Worm (Caenorhabditis elegans) whole organism, young adult: ENCODE data around the gene K02F6.5.
"Not testable (repeated sequence)": the region's sequence is repeated elsewhere in the genome, so short reads cannot be mapped to it uniquely, and the experiment has no call there.

Experiments
- F37B4.10 ChIP-seq: fragments of 200-800 bp; sonication (Bioruptor generic); IDR thresholded peaks from 2 replicates; pipeline ENCODE4 v1.3.6; 2022; ENCODE audit warnings: missing genetic modification characterization, missing compliant biosample characterization
- K11D2.4 ChIP-seq: fragments of 200-800 bp; sonication (Bioruptor generic); IDR thresholded peaks from 2 replicates; pipeline ENCODE4 v1.3.6; 2022; ENCODE audit warnings: missing genetic modification reagents, missing genetic modification characterization, missing compliant biosample characterization
- K12H6.12 ChIP-seq: fragments of 200-800 bp; sonication (Bioruptor generic); optimal IDR thresholded peaks from 2 replicates; lab custom pipeline; 2018; ENCODE audit warnings: mild to moderate bottlenecking, missing genetic modification characterization, missing compliant biosample characterization
- ama-1 ChIP-seq, 3 experiments: fragments of 150-350 bp in 1 of 3; sonication (generic microtip) in 2 of 3; optimal IDR thresholded peaks; 2 replicates each; lab custom pipeline; 2014 to 2018; ENCODE audit warnings: missing biosample characterization in 2 of 3, missing genetic modification characterization in 2 of 3, missing genetic modification reagents in 2 of 3
- bed-2 ChIP-seq: fragments of 200-800 bp; sonication (Bioruptor generic); IDR thresholded peaks from 2 replicates; pipeline ENCODE4 v1.3.6; 2022; ENCODE audit warnings: missing genetic modification reagents, missing genetic modification characterization, missing compliant biosample characterization
- dpl-1 ChIP-seq: fragments of 150-350 bp; optimal IDR thresholded peaks from 2 replicates; lab custom pipeline; 2014; ENCODE audit warnings: missing biosample characterization, missing genetic modification reagents, missing genetic modification characterization
- mcd-1 ChIP-seq: fragments of 200-800 bp; sonication (Bioruptor generic); IDR thresholded peaks from 2 replicates; pipeline ENCODE4 v1.3.6; 2022; ENCODE audit warnings: missing genetic modification reagents, missing genetic modification characterization, missing compliant biosample characterization
- nfya-1 ChIP-seq: sonication (generic microtip); optimal IDR thresholded peaks from 2 replicates; lab custom pipeline; 2017; ENCODE audit warnings: antibody characterized with exemption, missing compliant biosample characterization, missing genetic modification characterization, borderline replicate concordance; ENCODE audit not compliant: insufficient read depth
- nfya-2 ChIP-seq: fragments of 200-800 bp; sonication (Bioruptor generic); IDR thresholded peaks from 2 replicates; pipeline ENCODE4 v1.3.6; 2022; ENCODE audit warnings: missing genetic modification reagents, missing genetic modification characterization, missing compliant biosample characterization
- pbrm-1 ChIP-seq: fragments of 200-800 bp; sonication (Bioruptor generic); IDR thresholded peaks from 2 replicates; pipeline ENCODE4 v1.3.6; 2022; ENCODE audit warnings: missing genetic modification reagents, missing genetic modification characterization, missing compliant biosample characterization
- snpc-4 ChIP-seq, 5 experiments: fragments of 150-350 bp in 1 of 5; sonication (generic microtip) in 4 of 5; optimal IDR thresholded peaks; 2 replicates each; lab custom pipeline; 2014 to 2018; ENCODE audit warnings: missing genetic modification characterization in 5 of 5, missing biosample characterization in 3 of 5, antibody characterized with exemption in 2 of 5, mild to moderate bottlenecking in 2 of 5, missing compliant biosample characterization in 2 of 5, missing genotype in 2 of 5, moderate library complexity in 2 of 5, missing genetic modification reagents in 1 of 5
- sptf-2 ChIP-seq: fragments of 200-800 bp; sonication (Bioruptor generic); optimal IDR thresholded peaks from 2 replicates; lab custom pipeline; 2018; ENCODE audit warnings: mild to moderate bottlenecking, missing genetic modification characterization, missing compliant biosample characterization
- unc-62 ChIP-seq: fragments of 150-350 bp; optimal IDR thresholded peaks from 2 replicates; lab custom pipeline; 2014; ENCODE audit warnings: missing biosample characterization, missing genetic modification reagents, missing genetic modification characterization
- zim-3 ChIP-seq: sonication (generic microtip); optimal IDR thresholded peaks from 2 replicates; lab custom pipeline; 2017; ENCODE audit warnings: mild to moderate bottlenecking, missing genetic modification characterization, moderate library complexity, missing compliant biosample characterization

DNA sequence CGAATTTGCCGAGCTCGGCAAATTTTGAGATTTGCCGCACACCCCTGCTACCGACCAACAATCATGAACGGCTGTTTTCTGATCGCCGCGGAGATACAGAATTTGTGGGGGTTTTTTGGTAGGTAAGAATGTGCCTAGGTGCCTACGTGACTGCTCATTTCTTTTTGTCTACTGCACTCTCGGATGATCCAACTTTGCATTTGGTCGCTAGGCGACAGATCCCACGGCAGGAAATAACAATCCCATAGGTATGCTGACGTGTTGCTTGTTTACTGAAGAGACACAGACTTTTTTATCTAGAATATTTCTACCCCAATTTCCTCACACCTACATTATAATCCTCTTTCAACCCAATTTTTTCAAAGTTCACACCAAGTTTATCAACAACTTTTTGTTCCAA, 393 bp downstream of the K02F6.5 start, which contains the start of gene K02F6.8:
- TF ChIP-seq unc-62 (GFP tag; lab: Kevin White, UChicago); zim-3; nfya-2; K12H6.12; mcd-1; ama-1 (optimal IDR thresholded peaks at IDR 0.05; lab: Kevin White, UChicago); ama-1 (GFP tag; optimal IDR thresholded peaks at IDR 0.05; lab: Kevin White, UChicago); dpl-1; F37B4.10 (GFP tag; lab: Robert Waterston, UW); sptf-2; snpc-4 (GFP tag; optimal IDR thresholded peaks at IDR 0.05; lab: Kevin White, UChicago); snpc-4 (tag; optimal IDR thresholded peaks at IDR 0.05; lab: Kevin White, UChicago); pbrm-1 (GFP tag; lab: Robert Waterston, UW); nfya-1; bed-2 (GFP tag; lab: Robert Waterston, UW); K11D2.4 (GFP tag; lab: Robert Waterston, UW): not testable (repeated sequence)
